Fruit fly (Drosophila melanogaster) whole organism, pupa: Measurements from ENCODE around the gene kat-60L1.
A peak's percentile ranks its signal among the peaks of the same experiment; 100 is the strongest.

Source experiments
- CG10348 ChIP-seq: fragments of 200-800 bp; sonication (Bioruptor generic); IDR thresholded peaks from 2 replicates; pipeline ENCODE4 v1.3.6; 2022; ENCODE audit warnings: missing biosample characterization, missing genetic modification characterization
- CG12605 ChIP-seq: fragments of 200-800 bp; sonication (Bioruptor generic); IDR thresholded peaks from 2 replicates; pipeline ENCODE4 v1.3.6; 2022; ENCODE audit warnings: missing biosample characterization, missing genetic modification characterization
- CG13204 ChIP-seq: fragments of 200-800 bp; sonication (Bioruptor generic); optimal IDR thresholded peaks from 2 replicates; lab custom pipeline; 2018; ENCODE audit warnings: missing biosample characterization, mild to moderate bottlenecking, missing genetic modification characterization, moderate library complexity
- CG14655 ChIP-seq: fragments of 200-800 bp; sonication (Bioruptor generic); optimal IDR thresholded peaks from 3 replicates; lab custom pipeline; 2017; ENCODE audit warnings: mild to moderate bottlenecking, missing biosample characterization, missing genetic modification reagents, missing genetic modification characterization
- CG15710 ChIP-seq: fragments of 200-800 bp; sonication (Bioruptor generic); optimal IDR thresholded peaks from 2 replicates; lab custom pipeline; 2018; ENCODE audit warnings: missing biosample characterization, mild to moderate bottlenecking, missing genetic modification characterization, moderate library complexity
- CG17806 ChIP-seq: fragments of 200-800 bp; sonication (Bioruptor generic); optimal IDR thresholded peaks from 2 replicates; lab custom pipeline; 2018; ENCODE audit warnings: missing biosample characterization, mild to moderate bottlenecking, missing genetic modification characterization, moderate library complexity
- CG32121 ChIP-seq: fragments of 200-800 bp; sonication (Bioruptor generic); IDR thresholded peaks from 2 replicates; pipeline ENCODE4 v1.3.6; 2022; ENCODE audit warnings: missing biosample characterization, missing genetic modification characterization
- CG34367 ChIP-seq: fragments of 200-800 bp; sonication (Bioruptor generic); optimal IDR thresholded peaks from 2 replicates; lab custom pipeline; 2018; ENCODE audit warnings: missing biosample characterization, mild to moderate bottlenecking, missing genetic modification characterization
- CG4496 ChIP-seq: fragments of 200-800 bp; sonication (Bioruptor generic); IDR thresholded peaks from 3 replicates; pipeline ENCODE4 v1.3.6; 2022; ENCODE audit warnings: missing biosample characterization, missing genetic modification characterization
- CG8159 ChIP-seq: fragments of 200-800 bp; sonication (Bioruptor generic); optimal IDR thresholded peaks from 3 replicates; lab custom pipeline; 2018; ENCODE audit warnings: missing biosample characterization, mild to moderate bottlenecking, missing genetic modification characterization, moderate library complexity
- CG8301 ChIP-seq: fragments of 200-800 bp; sonication (Bioruptor generic); optimal IDR thresholded peaks from 2 replicates; lab custom pipeline; 2018; ENCODE audit warnings: missing biosample characterization, mild to moderate bottlenecking, missing genetic modification characterization
- CG9948 ChIP-seq: fragments of 200-800 bp; sonication (Bioruptor generic); optimal IDR thresholded peaks from 2 replicates; lab custom pipeline; 2018; ENCODE audit warnings: missing biosample characterization, mild to moderate bottlenecking, missing genetic modification characterization, moderate library complexity
- D1 ChIP-seq: fragments of 200-800 bp; sonication (Bioruptor generic); optimal IDR thresholded peaks from 2 replicates; lab custom pipeline; 2018; ENCODE audit warnings: missing biosample characterization, mild to moderate bottlenecking, missing genetic modification characterization, moderate library complexity
- EcR ChIP-seq: fragments of 200-800 bp; sonication (Bioruptor generic); optimal IDR thresholded peaks from 3 replicates; lab custom pipeline; 2019; ENCODE audit warnings: missing biosample characterization, missing genetic modification characterization, mild to moderate bottlenecking, moderate library complexity, missing genetic modification reagents
- Ets98B ChIP-seq: fragments of 200-800 bp; sonication (Bioruptor generic); IDR thresholded peaks from 2 replicates; pipeline ENCODE4 v1.3.6; 2022; ENCODE audit warnings: missing biosample characterization, missing genetic modification characterization
- Pif1A ChIP-seq: fragments of 200-800 bp; sonication (Bioruptor generic); optimal IDR thresholded peaks from 3 replicates; lab custom pipeline; 2016; ENCODE audit warnings: missing biosample characterization, missing genetic modification characterization
- Pif1B ChIP-seq: fragments of 200-800 bp; sonication (Bioruptor generic); optimal IDR thresholded peaks from 3 replicates; lab custom pipeline; 2016; ENCODE audit warnings: missing biosample characterization, missing genetic modification characterization
- Snoo ChIP-seq: fragments of 200-800 bp; sonication (Bioruptor generic); optimal IDR thresholded peaks from 3 replicates; lab custom pipeline; 2017; ENCODE audit warnings: missing biosample characterization, mild to moderate bottlenecking, missing genetic modification characterization, inconsistent platforms
- fd96Ca ChIP-seq: fragments of 200-800 bp; sonication (Bioruptor generic); IDR thresholded peaks from 3 replicates; pipeline ENCODE4 v1.3.6; 2022; ENCODE audit warnings: missing biosample characterization, missing genetic modification characterization
- gl ChIP-seq: fragments of 200-800 bp; sonication (Bioruptor generic); optimal IDR thresholded peaks from 2 replicates; lab custom pipeline; 2018; ENCODE audit warnings: missing biosample characterization, mild to moderate bottlenecking, missing genetic modification characterization
- rn ChIP-seq: fragments of 200-800 bp; sonication (Bioruptor generic); IDR thresholded peaks from 2 replicates; pipeline ENCODE4 v1.3.6; 2022; ENCODE audit warnings: missing biosample characterization, missing genetic modification characterization

Gene kat-60L1

dm6 chr3R:5794267-5795089, 12.9 kb downstream of the kat-60L1 start, which contains the start of the genes PSMG1 and CG10979:
Gene PSMG1, minus strand, starts transcription at chr3R:5794317.
Gene CG10979, plus strand, starts transcription at chr3R:5794705.
- TF ChIP-seq CG8159 (no peak), CG8301 (tag; lab: Kevin White, UChicago) (no peak), D1 (tag; lab: Kevin White, UChicago) (no peak), EcR (GFP tag; lab: Kevin White, UChicago) (no peak), gl (tag; lab: Kevin White, UChicago) (no peak), Pif1B (GFP tag; lab: Kevin White, UChicago) (no peak), rn (GFP tag; lab: Robert Waterston, UW) (no peak), CG9948 (tag; lab: Kevin White, UChicago) (no peak), CG17806 (tag; lab: Kevin White, UChicago) (no peak), CG32121 (GFP tag; lab: Robert Waterston, UW) (no peak), CG12605 (GFP tag; lab: Robert Waterston, UW) (no peak), CG15710 (tag; lab: Kevin White, UChicago) (no peak), fd96Ca (no peak), Snoo (no peak)

- no peak for TF ChIP-seq EcR (GFP tag; lab: Kevin White, UChicago)
- TF ChIP-seq CG10348 = no peak
- TF ChIP-seq rn (GFP tag; lab: Robert Waterston, UW) = no peak
- TF ChIP-seq gl (tag; lab: Kevin White, UChicago) = no peak
- no peak for TF ChIP-seq Snoo
- no peak for TF ChIP-seq CG12605 (GFP tag; lab: Robert Waterston, UW)
- TF ChIP-seq Ets98B (GFP tag; lab: Robert Waterston, UW) = no peak
- TF ChIP-seq CG34367 (tag; lab: Kevin White, UChicago) = no peak
- TF ChIP-seq CG15710 (tag; lab: Kevin White, UChicago) = no peak
- no peak for TF ChIP-seq CG13204 (GFP tag; lab: Kevin White, UChicago)
- TF ChIP-seq fd96Ca = no peak
- no peak for TF ChIP-seq CG8159
- TF ChIP-seq CG17806 (tag; lab: Kevin White, UChicago) = no peak
- TF ChIP-seq CG14655 (GFP tag; lab: Kevin White, UChicago) = no peak
- no peak for TF ChIP-seq CG8301 (tag; lab: Kevin White, UChicago)
- TF ChIP-seq Pif1B (GFP tag; lab: Kevin White, UChicago) = no peak
- TF ChIP-seq CG4496 (GFP tag; lab: Robert Waterston, UW) = no peak
- TF ChIP-seq Pif1A = no peak
- no peak for TF ChIP-seq D1 (tag; lab: Kevin White, UChicago)
- TF ChIP-seq CG9948 (tag; lab: Kevin White, UChicago) = no peak
These were observed 16.1 kb downstream of the kat-60L1 start for dm6 chr3R:5797709-5798108.

DNA sequence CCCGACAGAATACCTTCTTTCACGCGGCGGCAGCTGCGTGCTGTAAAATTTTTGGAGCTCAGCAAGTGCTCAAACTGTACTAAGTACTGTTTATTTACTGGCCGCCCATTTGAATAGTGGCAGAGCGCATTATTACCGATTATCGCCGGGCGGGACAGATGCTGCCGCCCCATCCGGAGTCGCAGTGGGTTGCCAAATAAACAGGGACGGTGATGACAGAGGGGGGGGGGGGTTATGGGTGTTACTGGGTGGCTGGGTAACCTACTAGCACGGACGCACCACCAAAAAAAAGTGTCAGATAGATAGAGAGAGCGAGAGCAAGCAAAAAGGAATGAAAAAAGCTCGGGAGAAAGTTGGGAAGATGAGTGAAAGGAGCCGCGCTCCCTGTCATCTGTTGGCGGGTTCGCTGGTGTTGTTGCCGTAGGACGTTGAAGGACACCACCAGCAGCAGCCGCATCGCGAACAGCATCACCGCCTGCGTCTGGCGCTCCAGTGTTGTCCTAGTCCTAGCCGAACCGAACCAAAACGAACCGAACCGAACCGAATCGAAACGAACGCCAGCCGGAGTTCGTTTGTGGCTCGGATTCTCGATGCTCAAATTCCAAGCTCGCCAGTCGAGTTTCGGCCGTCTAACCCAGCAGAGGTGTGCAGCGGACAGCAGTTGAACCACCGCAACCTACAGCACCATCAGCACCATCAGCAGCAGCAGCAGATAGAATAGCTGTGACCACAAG, 20.3 kb downstream of the kat-60L1 start, which contains the start of gene CG11000:
Gene CG11000, plus strand, starts transcription at position 626 of the 734 bp plus-strand sequence.
- TF ChIP-seq CG13204 (GFP tag; lab: Kevin White, UChicago) = peak; percentile 44
- TF ChIP-seq D1 (tag; lab: Kevin White, UChicago) = no peak
- no peak for TF ChIP-seq CG17806 (tag; lab: Kevin White, UChicago)

DNA sequence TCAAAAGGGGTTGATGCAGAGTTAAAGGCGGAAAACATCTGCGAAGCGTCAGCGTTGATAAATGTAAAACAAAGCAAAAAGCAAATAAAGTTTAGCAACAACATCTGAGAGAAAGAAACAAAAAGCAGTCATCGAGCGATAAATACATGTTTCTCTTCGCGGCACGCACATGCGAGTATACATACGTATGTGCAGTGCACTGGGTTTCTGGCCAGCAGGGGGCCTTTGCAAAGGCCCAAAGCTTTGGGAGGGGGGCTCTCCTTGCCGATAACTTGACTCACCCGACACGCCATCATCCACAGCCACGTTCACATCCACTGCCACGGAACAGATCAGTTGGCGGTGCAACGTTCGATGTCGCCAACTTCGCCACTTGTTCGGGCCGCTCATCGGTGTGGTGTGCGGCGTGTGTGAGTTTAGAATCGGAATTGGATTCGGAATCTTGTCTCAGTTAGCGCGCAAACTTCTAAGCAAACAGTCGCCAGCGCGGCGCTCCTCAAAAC, 31.6 kb downstream of the kat-60L1 start, which contains the start of gene CG42675:
Gene CG42675, plus strand, starts transcription at position 453 of the 503 bp plus-strand sequence.
- TF ChIP-seq Pif1B (GFP tag; lab: Kevin White, UChicago) (no peak), Pif1A (no peak), CG13204 (GFP tag; lab: Kevin White, UChicago) (no peak), CG34367 (tag; lab: Kevin White, UChicago) (no peak), Snoo (no peak), D1 (tag; lab: Kevin White, UChicago) (no peak), CG4496 (GFP tag; lab: Robert Waterston, UW) (peak; percentile 63; the same call in 2 of the 3 replicates), CG32121 (GFP tag; lab: Robert Waterston, UW) (peak; percentile 14; the same call in 1 of the 2 replicates), Ets98B (GFP tag; lab: Robert Waterston, UW) (peak; percentile 37; the same call in 1 of the 2 replicates), EcR (GFP tag; lab: Kevin White, UChicago) (no peak), fd96Ca (no peak), CG8301 (tag; lab: Kevin White, UChicago) (no peak)
- TF ChIP-seq, all 21 proteins: peak for 3

DNA sequence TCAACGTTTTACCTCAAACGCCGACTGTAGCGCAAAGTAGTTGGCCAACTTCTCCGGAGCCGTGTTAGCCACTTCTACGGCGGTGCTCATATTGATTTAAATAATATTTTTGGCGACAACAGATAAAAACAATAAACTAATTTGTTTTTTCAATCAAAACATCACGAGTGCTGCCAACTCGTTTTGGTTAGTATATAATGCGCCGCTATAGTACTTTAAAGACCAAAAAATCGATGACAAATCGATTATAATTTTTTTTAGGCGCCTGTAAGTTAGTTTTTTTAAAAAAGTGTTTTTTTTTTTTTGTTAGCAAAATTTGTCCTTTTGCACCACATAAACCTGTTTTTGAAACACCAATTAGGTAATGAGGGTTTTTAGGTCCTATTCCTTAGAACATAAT, 39.7 kb downstream of the kat-60L1 start, which contains the start of gene Hpr1:
Gene Hpr1, minus strand, starts transcription at position 198 of the 400 bp plus-strand sequence.
- TF ChIP-seq CG8301 (tag; lab: Kevin White, UChicago) (no peak), CG12605 (GFP tag; lab: Robert Waterston, UW) (no peak), Ets98B (GFP tag; lab: Robert Waterston, UW) (no peak), CG32121 (GFP tag; lab: Robert Waterston, UW) (no peak), D1 (tag; lab: Kevin White, UChicago) (no peak), CG4496 (GFP tag; lab: Robert Waterston, UW) (no peak), CG10348 (no peak)
